Worm (Caenorhabditis elegans) whole organism, L4/young adult: Measurements from ENCODE around the gene C55C3.7.

Experiments used
- dao-5 ChIP-seq: sonication (generic microtip); optimal IDR thresholded peaks from 2 replicates; lab custom pipeline; 2016; ENCODE audit warnings: missing genotype, missing genetic modification characterization, moderate library complexity, missing compliant biosample characterization
- him-1 ChIP-seq: sonication (generic microtip); optimal IDR thresholded peaks from 2 replicates; lab custom pipeline; 2016; ENCODE audit warnings: missing genotype, missing genetic modification reagents, missing genetic modification characterization, missing compliant biosample characterization

- no peak for TF ChIP-seq dao-5 (tag; lab: Kevin White, UChicago)
- no peak for TF ChIP-seq him-1 (tag; lab: Kevin White, UChicago)
Measured at ce11 chrIV:5662886-5663285, 19.6 kb downstream of the C55C3.7 start.
